Worm (Caenorhabditis elegans) whole organism, young adult: ENCODE data around the gene bud-31.

Experiments
- B0336.3 ChIP-seq: fragments of 200-800 bp; sonication (Bioruptor generic); IDR thresholded peaks from 2 replicates; pipeline ENCODE4 v1.3.6; 2022; ENCODE audit warnings: missing genetic modification characterization, missing compliant biosample characterization
- F33H1.4 ChIP-seq: fragments of 200-800 bp; sonication (Bioruptor generic); IDR thresholded peaks from 2 replicates; pipeline ENCODE4 v1.3.6; 2022; ENCODE audit warnings: missing genetic modification reagents, missing genetic modification characterization, missing compliant biosample characterization
- F52B5.7 ChIP-seq: sonication (generic microtip); optimal IDR thresholded peaks from 2 replicates; lab custom pipeline; 2016; ENCODE audit warnings: mild to moderate bottlenecking, missing genetic modification characterization, missing compliant biosample characterization
- F57C9.4 ChIP-seq: sonication (generic microtip); optimal IDR thresholded peaks from 2 replicates; lab custom pipeline; 2017; ENCODE audit warnings: mild to moderate bottlenecking, missing genetic modification characterization, missing compliant biosample characterization
- K12H6.12 ChIP-seq: fragments of 200-800 bp; sonication (Bioruptor generic); optimal IDR thresholded peaks from 2 replicates; lab custom pipeline; 2018; ENCODE audit warnings: mild to moderate bottlenecking, missing genetic modification characterization, missing compliant biosample characterization
- Y53F4B.3 ChIP-seq: fragments of 200-800 bp; sonication (Bioruptor generic); IDR thresholded peaks from 2 replicates; pipeline ENCODE4 v1.3.6; 2022; ENCODE audit warnings: missing genetic modification reagents, missing genetic modification characterization, missing compliant biosample characterization
- aptf-3 ChIP-seq: fragments of 200-800 bp; sonication (Bioruptor generic); IDR thresholded peaks from 2 replicates; pipeline ENCODE4 v1.3.6; 2022; ENCODE audit warnings: missing genetic modification characterization, missing compliant biosample characterization
- ccch-3 ChIP-seq: fragments of 200-800 bp; sonication (Bioruptor generic); optimal IDR thresholded peaks from 2 replicates; lab custom pipeline; 2018; ENCODE audit warnings: mild to moderate bottlenecking, missing genetic modification characterization, missing compliant biosample characterization
- cebp-1 ChIP-seq, 2 experiments: fragments of 200-800 bp in 1 of 2; sonication (Bioruptor generic) in 1 of 2; sonication (generic microtip) in 1 of 2; IDR thresholded peaks in 1 of 2; optimal IDR thresholded peaks in 1 of 2; 2 replicates each; pipeline versions ENCODE4 v1.3.6 to Lab custom; 2017 to 2022; ENCODE audit warnings: missing compliant biosample characterization in 2 of 2, missing genetic modification characterization in 2 of 2, mild to moderate bottlenecking in 1 of 2, missing genetic modification reagents in 1 of 2, moderate library complexity in 1 of 2
- ceh-27 ChIP-seq: fragments of 200-800 bp; sonication (Bioruptor generic); optimal IDR thresholded peaks from 2 replicates; lab custom pipeline; 2018; ENCODE audit warnings: mild to moderate bottlenecking, missing genetic modification characterization, moderate library complexity, missing compliant biosample characterization
- ceh-79 ChIP-seq: sonication (generic microtip); optimal IDR thresholded peaks from 2 replicates; lab custom pipeline; 2017; ENCODE audit warnings: mild to moderate bottlenecking, missing genetic modification characterization, missing compliant biosample characterization
- ceh-91 ChIP-seq: fragments of 200-800 bp; sonication (Bioruptor generic); IDR thresholded peaks from 2 replicates; pipeline ENCODE4 v1.3.6; 2022; ENCODE audit warnings: missing genetic modification reagents, missing genetic modification characterization, missing compliant biosample characterization
- die-1 ChIP-seq: sonication (generic microtip); optimal IDR thresholded peaks from 2 replicates; lab custom pipeline; 2016; ENCODE audit warnings: missing genotype, mild to moderate bottlenecking, missing genetic modification characterization, missing compliant biosample characterization
- dpl-1 ChIP-seq: fragments of 150-350 bp; optimal IDR thresholded peaks from 2 replicates; lab custom pipeline; 2014; ENCODE audit warnings: missing biosample characterization, missing genetic modification reagents, missing genetic modification characterization
- efl-1 ChIP-seq: fragments of 150-350 bp; optimal IDR thresholded peaks from 2 replicates; lab custom pipeline; 2014; ENCODE audit warnings: missing biosample characterization, missing genetic modification reagents, missing genetic modification characterization
- egl-18 ChIP-seq: fragments of 200-800 bp; sonication (Bioruptor generic); IDR thresholded peaks from 2 replicates; pipeline ENCODE4 v1.3.6; 2022; ENCODE audit warnings: missing genetic modification reagents, missing genetic modification characterization, missing compliant biosample characterization
- egrh-3 ChIP-seq: fragments of 200-800 bp; sonication (Bioruptor generic); IDR thresholded peaks from 2 replicates; pipeline ENCODE4 v1.3.6; 2022; ENCODE audit warnings: missing genetic modification reagents, missing genetic modification characterization, missing compliant biosample characterization
- him-1 ChIP-seq: sonication (generic microtip); optimal IDR thresholded peaks from 2 replicates; lab custom pipeline; 2016; ENCODE audit warnings: missing genotype, missing genetic modification reagents, missing genetic modification characterization, missing compliant biosample characterization
- hlh-26 ChIP-seq: fragments of 200-800 bp; sonication (Bioruptor generic); conservative IDR thresholded peaks from 2 replicates; pipeline ENCODE4 v1.3.6; 2022; ENCODE audit warnings: missing genetic modification reagents, missing genetic modification characterization, missing compliant biosample characterization
- lag-1 ChIP-seq: fragments of 200-800 bp; sonication (Bioruptor generic); IDR thresholded peaks from 2 replicates; pipeline ENCODE4 v1.3.6; 2022; ENCODE audit warnings: missing genetic modification reagents, missing genetic modification characterization, missing compliant biosample characterization
- let-526 ChIP-seq: fragments of 200-800 bp; sonication (Bioruptor generic); IDR thresholded peaks from 2 replicates; pipeline ENCODE4 v1.3.6; 2022; ENCODE audit warnings: missing genetic modification reagents, missing genetic modification characterization, missing compliant biosample characterization
- lir-1 ChIP-seq: fragments of 200-800 bp; sonication (Bioruptor generic); conservative IDR thresholded peaks from 2 replicates; pipeline ENCODE4 v1.3.6; 2022; ENCODE audit warnings: missing genetic modification reagents, missing genetic modification characterization, missing compliant biosample characterization
- lsl-1 ChIP-seq: fragments of 200-800 bp; sonication (Bioruptor generic); optimal IDR thresholded peaks from 2 replicates; lab custom pipeline; 2018; ENCODE audit warnings: mild to moderate bottlenecking, missing genetic modification characterization, moderate library complexity, missing compliant biosample characterization
- madf-3 ChIP-seq: fragments of 200-800 bp; sonication (Bioruptor generic); IDR thresholded peaks from 2 replicates; pipeline ENCODE4 v1.3.6; 2022; ENCODE audit warnings: missing genetic modification reagents, missing genetic modification characterization, missing compliant biosample characterization
- madf-6 ChIP-seq: fragments of 200-800 bp; sonication (Bioruptor generic); IDR thresholded peaks from 2 replicates; pipeline ENCODE4 v1.3.6; 2022; ENCODE audit warnings: missing genetic modification reagents, missing genetic modification characterization, missing compliant biosample characterization
- mxl-1 ChIP-seq: sonication (generic microtip); optimal IDR thresholded peaks from 2 replicates; lab custom pipeline; 2016; ENCODE audit warnings: missing genetic modification characterization, missing compliant biosample characterization
- nhr-90 ChIP-seq: sonication (generic microtip); optimal IDR thresholded peaks from 2 replicates; lab custom pipeline; 2016; ENCODE audit warnings: missing genotype, mild to moderate bottlenecking, missing genetic modification characterization, missing compliant biosample characterization
- pbrm-1 ChIP-seq: fragments of 200-800 bp; sonication (Bioruptor generic); IDR thresholded peaks from 2 replicates; pipeline ENCODE4 v1.3.6; 2022; ENCODE audit warnings: missing genetic modification reagents, missing genetic modification characterization, missing compliant biosample characterization
- rcor-1 ChIP-seq: fragments of 200-800 bp; sonication (Bioruptor generic); IDR thresholded peaks from 2 replicates; pipeline ENCODE4 v1.3.6; 2022; ENCODE audit warnings: missing genetic modification reagents, missing genetic modification characterization, missing compliant biosample characterization
- rec-8 ChIP-seq, 2 experiments: sonication (generic microtip); optimal IDR thresholded peaks; 2 replicates each; lab custom pipeline; 2016; ENCODE audit warnings: mild to moderate bottlenecking in 2 of 2, missing genetic modification characterization in 2 of 2, missing genetic modification reagents in 2 of 2, missing genotype in 2 of 2, missing biosample characterization in 1 of 2, missing compliant biosample characterization in 1 of 2, moderate library complexity in 1 of 2
- sdz-38 ChIP-seq: sonication (generic microtip); optimal IDR thresholded peaks from 2 replicates; lab custom pipeline; 2016; ENCODE audit warnings: missing genotype, missing genetic modification characterization, missing compliant biosample characterization
- snpc-1.1 ChIP-seq: sonication (generic microtip); optimal IDR thresholded peaks from 2 replicates; lab custom pipeline; 2017; ENCODE audit warnings: missing genetic modification characterization, mild to moderate bottlenecking, missing compliant biosample characterization, antibody characterized with exemption, moderate library complexity, missing genotype, missing genetic modification reagents; ENCODE audit not compliant: insufficient read depth
- tbp1 ChIP-seq: fragments of 200-800 bp; sonication (Bioruptor generic); optimal IDR thresholded peaks from 2 replicates; lab custom pipeline; 2018; ENCODE audit warnings: mild to moderate bottlenecking, missing genetic modification characterization, missing compliant biosample characterization
- tbx-9 ChIP-seq: sonication (generic microtip); optimal IDR thresholded peaks from 2 replicates; lab custom pipeline; 2016; ENCODE audit warnings: borderline replicate concordance, missing genetic modification characterization, inconsistent platforms, missing compliant biosample characterization
- zfh-2 ChIP-seq: fragments of 200-800 bp; sonication (Bioruptor generic); conservative IDR thresholded peaks from 2 replicates; pipeline ENCODE4 v1.3.6; 2022; ENCODE audit warnings: missing genetic modification reagents, missing genetic modification characterization, missing compliant biosample characterization
- ztf-25 ChIP-seq: fragments of 200-800 bp; sonication (Bioruptor generic); IDR thresholded peaks from 2 replicates; pipeline ENCODE4 v1.3.6; 2022; ENCODE audit warnings: missing genetic modification reagents, missing genetic modification characterization, missing compliant biosample characterization

The bud-31 gene

ce11 chrIII:9738954-9739353, 42.6 kb upstream of the bud-31 start, which contains the start of gene hlh-4:
Gene hlh-4 (minus strand): TSS chrIII:9739054.
- TF ChIP-seq let-526 (GFP tag; lab: Robert Waterston, UW) (no peak), K12H6.12 (tag; lab: Kevin White, UChicago) (no peak), lsl-1 (no peak), efl-1 (GFP tag; lab: Kevin White, UChicago) (no peak), F33H1.4 (GFP tag; lab: Robert Waterston, UW) (no peak), snpc-1.1 (no peak)

- TF ChIP-seq B0336.3 (GFP tag; lab: Robert Waterston, UW) = no peak
- no peak for TF ChIP-seq F52B5.7 (tag; lab: Kevin White, UChicago)
- no peak for TF ChIP-seq F57C9.4 (tag; lab: Kevin White, UChicago)
- TF ChIP-seq zfh-2 = no peak
- TF ChIP-seq aptf-3 = no peak
- no peak for TF ChIP-seq ccch-3 (GFP tag; lab: Kevin White, UChicago)
- TF ChIP-seq hlh-26 (GFP tag; lab: Robert Waterston, UW) = no peak
- no peak for TF ChIP-seq him-1 (tag; lab: Kevin White, UChicago)
- TF ChIP-seq ceh-27 (GFP tag; lab: Kevin White, UChicago) = no peak
- TF ChIP-seq F33H1.4 (GFP tag; lab: Robert Waterston, UW) = no peak
- TF ChIP-seq nhr-90 = no peak
- no peak for TF ChIP-seq lir-1 (GFP tag; lab: Robert Waterston, UW)
- no peak for TF ChIP-seq rcor-1 (GFP tag; lab: Robert Waterston, UW)
- no peak for TF ChIP-seq rec-8 (tag; optimal IDR thresholded peaks at IDR 0.05; lab: Kevin White, UChicago)
- TF ChIP-seq madf-6 (GFP tag; lab: Robert Waterston, UW) = no peak
- no peak for TF ChIP-seq die-1 (tag; lab: Kevin White, UChicago)
- no peak for TF ChIP-seq dpl-1
These were observed 39.5 kb upstream of the bud-31 start, which contains the start of gene dao-6 for ce11 chrIII:9735857-9736256. Gene dao-6 (minus strand): TSS chrIII:9736201.

ce11 chrIII:9734030-9734429, 37.7 kb upstream of the bud-31 start:
- TF ChIP-seq lsl-1 = no peak
- no peak for TF ChIP-seq egl-18 (GFP tag; lab: Robert Waterston, UW)
- TF ChIP-seq ceh-91 (GFP tag; lab: Robert Waterston, UW) = no peak
- TF ChIP-seq tbx-9 (tag; lab: Kevin White, UChicago) = no peak
- TF ChIP-seq sdz-38 (tag; lab: Kevin White, UChicago) = no peak
- TF ChIP-seq pbrm-1 (GFP tag; lab: Robert Waterston, UW) = no peak
- no peak for TF ChIP-seq cebp-1 (GFP tag; IDR thresholded peaks at IDR 0.05; lab: Robert Waterston, UW)
- no peak for TF ChIP-seq cebp-1 (tag; optimal IDR thresholded peaks at IDR 0.05; lab: Kevin White, UChicago)
- no peak for TF ChIP-seq madf-3
- TF ChIP-seq zfh-2 = no peak
- TF ChIP-seq ccch-3 (GFP tag; lab: Kevin White, UChicago) = no peak
- no peak for TF ChIP-seq egrh-3 (GFP tag; lab: Robert Waterston, UW)
- TF ChIP-seq ceh-79 (tag; lab: Kevin White, UChicago) = no peak
- no peak for TF ChIP-seq mxl-1 (tag; lab: Kevin White, UChicago)
- no peak for TF ChIP-seq efl-1 (GFP tag; lab: Kevin White, UChicago)

- TF ChIP-seq madf-6 (GFP tag; lab: Robert Waterston, UW) (no peak), ztf-25 (GFP tag; lab: Robert Waterston, UW) (no peak), Y53F4B.3 (GFP tag; lab: Robert Waterston, UW) (no peak), nhr-90 (no peak), dpl-1 (no peak), him-1 (tag; lab: Kevin White, UChicago) (no peak), tbp1 (GFP tag; lab: Kevin White, UChicago) (no peak), lag-1 (GFP tag; lab: Robert Waterston, UW) (no peak)
These were observed 37.0 kb upstream of the bud-31 start for ce11 chrIII:9733333-9733732.
